Worm (Caenorhabditis elegans) whole organism, young adult: ENCODE measurements around the gene cbp-1.

Experiments used
- B0035.1 ChIP-seq: sonication (generic microtip); optimal IDR thresholded peaks from 2 replicates; lab custom pipeline; 2016; ENCODE audit warnings: missing genetic modification characterization, mild to moderate bottlenecking, missing compliant biosample characterization, missing genotype, missing genetic modification reagents
- F57C9.4 ChIP-seq: sonication (generic microtip); optimal IDR thresholded peaks from 2 replicates; lab custom pipeline; 2017; ENCODE audit warnings: mild to moderate bottlenecking, missing genetic modification characterization, missing compliant biosample characterization
- unc-62 ChIP-seq: fragments of 150-350 bp; optimal IDR thresholded peaks from 2 replicates; lab custom pipeline; 2014; ENCODE audit warnings: missing biosample characterization, missing genetic modification reagents, missing genetic modification characterization
- ztf-28 ChIP-seq: fragments of 200-800 bp; sonication (Bioruptor generic); IDR thresholded peaks from 2 replicates; pipeline ENCODE4 v1.3.6; 2022; ENCODE audit warnings: missing genetic modification reagents, missing genetic modification characterization, missing compliant biosample characterization

DNA sequence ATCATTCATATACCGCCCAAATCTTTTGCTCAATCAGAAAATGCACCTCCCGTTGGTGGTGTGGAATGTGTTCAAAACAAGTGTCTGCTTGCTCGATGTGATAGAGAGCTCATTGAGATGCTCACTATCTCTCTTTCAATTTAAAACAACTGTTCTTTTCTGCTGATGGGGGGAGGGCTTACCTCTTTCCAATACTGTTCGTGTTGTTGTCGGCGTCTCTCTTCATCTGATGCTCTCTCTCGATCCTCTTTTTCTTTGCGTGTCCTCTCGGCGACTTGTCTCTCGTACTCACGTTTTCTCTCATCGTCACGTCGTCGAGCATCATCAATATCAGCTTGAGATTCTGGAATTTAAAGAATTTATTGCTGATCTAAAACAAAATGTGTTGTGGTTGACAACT is 24.3 kb upstream of the cbp-1 start:
- TF ChIP-seq ztf-28, result no peak
- TF ChIP-seq B0035.1 (tag; lab: Kevin White, UChicago), result no peak
- TF ChIP-seq F57C9.4, result no peak
- TF ChIP-seq unc-62, result no peak
